Fruit fly (Drosophila melanogaster) whole organism, embryonic: ENCODE measurements around the gene CG4955.

ENCODE experiments used
- CG10979 ChIP-seq: fragments of 200-800 bp; sonication (Bioruptor generic); optimal IDR thresholded peaks from 2 replicates; lab custom pipeline; 2018; ENCODE audit warnings: missing biosample characterization, mild to moderate bottlenecking, missing genetic modification characterization, moderate library complexity
- CG1233 ChIP-seq: fragments of 200-800 bp; sonication (Bioruptor generic); optimal IDR thresholded peaks from 4 replicates; lab custom pipeline; 2018; ENCODE audit warnings: missing biosample characterization, mild to moderate bottlenecking, missing genetic modification characterization
- CG12391 ChIP-seq: fragments of 200-800 bp; sonication (Bioruptor generic); optimal IDR thresholded peaks from 3 replicates; lab custom pipeline; 2018; ENCODE audit warnings: missing biosample characterization, mild to moderate bottlenecking, missing genetic modification characterization, moderate library complexity
- CG12769 ChIP-seq: fragments of 200-800 bp; sonication (Bioruptor generic); optimal IDR thresholded peaks from 2 replicates; lab custom pipeline; 2019; ENCODE audit warnings: missing biosample characterization, mild to moderate bottlenecking, missing genetic modification characterization, moderate library complexity
- CG13296 ChIP-seq: fragments of 200-800 bp; sonication (Bioruptor generic); optimal IDR thresholded peaks from 3 replicates; lab custom pipeline; 2018; ENCODE audit warnings: missing biosample characterization, mild to moderate bottlenecking, missing genetic modification characterization
- CG13624 ChIP-seq: fragments of 200-800 bp; sonication (Bioruptor generic); optimal IDR thresholded peaks from 2 replicates; lab custom pipeline; 2016; ENCODE audit warnings: missing biosample characterization, missing genetic modification characterization
- CG14710 ChIP-seq: fragments of 200-800 bp; sonication (Bioruptor generic); optimal IDR thresholded peaks from 3 replicates; lab custom pipeline; 2019; ENCODE audit warnings: missing biosample characterization, mild to moderate bottlenecking, missing genetic modification characterization, moderate library complexity
- CG17385 ChIP-seq: fragments of 200-800 bp; sonication (Bioruptor generic); optimal IDR thresholded peaks from 3 replicates; lab custom pipeline; 2018; ENCODE audit warnings: missing biosample characterization, mild to moderate bottlenecking, missing genetic modification characterization
- CG30020 ChIP-seq: fragments of 200-800 bp; optimal IDR thresholded peaks from 2 replicates; lab custom pipeline; 2019; ENCODE audit warnings: missing biosample characterization, mild to moderate bottlenecking, missing genetic modification characterization, moderate library complexity
- CG31365 ChIP-seq: fragments of 200-800 bp; sonication (Bioruptor generic); optimal IDR thresholded peaks from 2 replicates; lab custom pipeline; 2018; ENCODE audit warnings: missing biosample characterization, mild to moderate bottlenecking, missing genetic modification characterization
- CG31388 ChIP-seq: fragments of 200-800 bp; sonication (Bioruptor generic); optimal IDR thresholded peaks from 2 replicates; lab custom pipeline; 2016; ENCODE audit warnings: missing biosample characterization, missing genetic modification characterization
- CG32532 ChIP-seq: fragments of 200-800 bp; sonication (Bioruptor generic); IDR thresholded peaks from 2 replicates; pipeline ENCODE4 v1.3.6; 2022; ENCODE audit warnings: missing biosample characterization, missing genetic modification characterization
- CG32767 ChIP-seq: fragments of 200-800 bp; sonication (Bioruptor generic); IDR thresholded peaks from 2 replicates; pipeline ENCODE4 v1.3.6; 2022; ENCODE audit warnings: missing biosample characterization, missing genetic modification characterization
- CG6791 ChIP-seq: fragments of 200-800 bp; sonication (Bioruptor generic); IDR thresholded peaks from 3 replicates; pipeline ENCODE4 v1.3.6; 2022; ENCODE audit warnings: missing biosample characterization, missing genetic modification characterization; ENCODE audit not compliant: partially characterized antibody
- CG9817 ChIP-seq: fragments of 200-800 bp; sonication (Bioruptor generic); optimal IDR thresholded peaks from 2 replicates; lab custom pipeline; 2018; ENCODE audit warnings: missing biosample characterization, mild to moderate bottlenecking, missing genetic modification characterization, moderate library complexity
- D19B ChIP-seq: fragments of 200-800 bp; sonication (Bioruptor generic); optimal IDR thresholded peaks from 2 replicates; lab custom pipeline; 2017; ENCODE audit warnings: missing biosample characterization, mild to moderate bottlenecking, missing genetic modification characterization
- Dref ChIP-seq: fragments of 200-800 bp; sonication (Bioruptor generic); IDR thresholded peaks from 2 replicates; pipeline ENCODE4 v1.3.6; 2022; ENCODE audit warnings: missing biosample characterization, missing genetic modification characterization
- Drgx ChIP-seq: fragments of 200-800 bp; sonication (Bioruptor generic); IDR thresholded peaks from 2 replicates; pipeline ENCODE4 v1.3.6; 2022; ENCODE audit warnings: missing biosample characterization, missing genetic modification characterization
- Ets65A ChIP-seq: fragments of 200-800 bp; sonication (Bioruptor generic); peaks from one replicate; lab custom pipeline; 2016; ENCODE audit warnings: missing biosample characterization, missing genetic modification characterization
- Fer3 ChIP-seq: fragments of 200-800 bp; sonication (Bioruptor generic); optimal IDR thresholded peaks from 2 replicates; lab custom pipeline; 2018; ENCODE audit warnings: missing biosample characterization, mild to moderate bottlenecking, missing genetic modification characterization, moderate library complexity
- MTF-1 ChIP-seq: fragments of 200-800 bp; sonication (Bioruptor generic); optimal IDR thresholded peaks from 2 replicates; lab custom pipeline; 2018; ENCODE audit warnings: missing biosample characterization, mild to moderate bottlenecking, missing genetic modification characterization, borderline replicate concordance
- Mes4 ChIP-seq: fragments of 200-800 bp; sonication (Bioruptor generic); optimal IDR thresholded peaks from 2 replicates; lab custom pipeline; 2016; ENCODE audit warnings: missing biosample characterization, missing genetic modification characterization
- Nf-YA ChIP-seq: fragments of 200-800 bp; sonication (Bioruptor generic); IDR thresholded peaks from 2 replicates; pipeline ENCODE4 v1.3.6; 2022; ENCODE audit warnings: missing biosample characterization, missing genetic modification characterization
- Ptx1 ChIP-seq: fragments of 200-800 bp; sonication (Bioruptor generic); IDR thresholded peaks from 2 replicates; pipeline ENCODE4 v1.3.6; 2022; ENCODE audit warnings: missing biosample characterization, missing genetic modification characterization
- Rfx ChIP-seq: fragments of 200-800 bp; sonication (Bioruptor generic); IDR thresholded peaks from 2 replicates; pipeline ENCODE4 v1.3.6; 2022; ENCODE audit warnings: missing biosample characterization, missing genetic modification characterization
- Sox102F ChIP-seq: fragments of 200-800 bp; sonication (Bioruptor generic); optimal IDR thresholded peaks from 2 replicates; lab custom pipeline; 2018; ENCODE audit warnings: missing biosample characterization, mild to moderate bottlenecking, missing genetic modification characterization, moderate library complexity
- Spps ChIP-seq: fragments of 200-800 bp; sonication (Bioruptor generic); optimal IDR thresholded peaks from 2 replicates; lab custom pipeline; 2018; ENCODE audit warnings: missing biosample characterization, mild to moderate bottlenecking, missing genetic modification characterization
- Xrp1 ChIP-seq: fragments of 200-800 bp; sonication (Bioruptor generic); IDR thresholded peaks from 2 replicates; pipeline ENCODE4 v1.3.6; 2022; ENCODE audit warnings: missing biosample characterization, missing genetic modification characterization
- ara ChIP-seq: fragments of 200-800 bp; sonication (Bioruptor generic); IDR thresholded peaks from 2 replicates; pipeline ENCODE4 v1.3.6; 2022; ENCODE audit warnings: missing biosample characterization, missing genetic modification characterization
- ash1 ChIP-seq: fragments of 200-800 bp; sonication (Bioruptor generic); optimal IDR thresholded peaks from 2 replicates; lab custom pipeline; 2018; ENCODE audit warnings: missing biosample characterization, mild to moderate bottlenecking, missing genetic modification characterization
- bigmax ChIP-seq: fragments of 200-800 bp; sonication (Bioruptor generic); optimal IDR thresholded peaks from 2 replicates; lab custom pipeline; 2018; ENCODE audit warnings: missing biosample characterization, mild to moderate bottlenecking, missing genetic modification characterization
- bsh ChIP-seq, 2 experiments: fragments of 200-800 bp; sonication (Bioruptor generic); optimal IDR thresholded peaks; 2 replicates each; lab custom pipeline; 2017 to 2018; ENCODE audit warnings: mild to moderate bottlenecking in 2 of 2, missing biosample characterization in 2 of 2, missing genetic modification characterization in 2 of 2, moderate library complexity in 1 of 2
- cg ChIP-seq: fragments of 200-800 bp; sonication (Bioruptor generic); optimal IDR thresholded peaks from 3 replicates; lab custom pipeline; 2019; ENCODE audit warnings: missing biosample characterization, mild to moderate bottlenecking, missing genetic modification characterization, moderate library complexity
- dysf ChIP-seq: fragments of 200-800 bp; sonication (Bioruptor generic); IDR thresholded peaks from 3 replicates; pipeline ENCODE4 v1.3.6; 2022; ENCODE audit warnings: missing biosample characterization, missing genetic modification characterization
- en ChIP-seq: fragments of 200-800 bp; sonication (Bioruptor generic); optimal IDR thresholded peaks from 2 replicates; lab custom pipeline; 2016; ENCODE audit warnings: missing biosample characterization, missing genetic modification characterization
- ftz-f1 ChIP-seq: fragments of 200-800 bp; sonication (Bioruptor generic); optimal IDR thresholded peaks from 2 replicates; lab custom pipeline; 2016; ENCODE audit warnings: missing biosample characterization, missing genetic modification characterization
- gt ChIP-seq: fragments of 200-800 bp; sonication (Bioruptor generic); IDR thresholded peaks from 2 replicates; pipeline ENCODE4 v1.3.6; 2022; ENCODE audit warnings: missing biosample characterization, missing genetic modification characterization
- lab ChIP-seq: fragments of 200-800 bp; sonication (Bioruptor generic); optimal IDR thresholded peaks from 3 replicates; lab custom pipeline; 2017; ENCODE audit warnings: missing biosample characterization, missing genetic modification characterization, mild to moderate bottlenecking, moderate library complexity, missing genetic modification reagents
- nerfin-1 ChIP-seq: fragments of 200-800 bp; sonication (Bioruptor generic); optimal IDR thresholded peaks from 3 replicates; lab custom pipeline; 2019; ENCODE audit warnings: missing biosample characterization, mild to moderate bottlenecking, missing genetic modification characterization, moderate library complexity
- pb ChIP-seq: fragments of 200-800 bp; sonication (Bioruptor generic); optimal IDR thresholded peaks from 3 replicates; lab custom pipeline; 2016; ENCODE audit warnings: missing biosample characterization, missing genetic modification characterization
- phol ChIP-seq: fragments of 200-800 bp; sonication (Bioruptor generic); optimal IDR thresholded peaks from 3 replicates; lab custom pipeline; 2018; ENCODE audit warnings: missing biosample characterization, mild to moderate bottlenecking, missing genetic modification characterization, moderate library complexity
- ranshi ChIP-seq: fragments of 200-800 bp; sonication (Bioruptor generic); IDR thresholded peaks from 2 replicates; pipeline ENCODE4 v1.3.6; 2022; ENCODE audit warnings: missing biosample characterization, missing genetic modification characterization
- row ChIP-seq: fragments of 200-800 bp; sonication (Bioruptor generic); IDR thresholded peaks from 3 replicates; pipeline ENCODE4 v1.3.6; 2022; ENCODE audit warnings: missing biosample characterization, missing genetic modification characterization
- schlank ChIP-seq: fragments of 200-800 bp; sonication (Bioruptor generic); optimal IDR thresholded peaks from 2 replicates; lab custom pipeline; 2018; ENCODE audit warnings: missing biosample characterization, mild to moderate bottlenecking, missing genetic modification characterization
- scrt ChIP-seq: fragments of 200-800 bp; sonication (Bioruptor generic); optimal IDR thresholded peaks from 2 replicates; lab custom pipeline; 2018; ENCODE audit warnings: missing biosample characterization, mild to moderate bottlenecking, missing genetic modification characterization, moderate library complexity
- sens ChIP-seq: fragments of 200-800 bp; sonication (Bioruptor generic); peaks from one replicate; lab custom pipeline; 2016; ENCODE audit warnings: missing biosample characterization, missing genetic modification characterization
- slp2 ChIP-seq: fragments of 200-800 bp; sonication (Bioruptor generic); optimal IDR thresholded peaks from 2 replicates; lab custom pipeline; 2016; ENCODE audit warnings: missing biosample characterization, missing genetic modification characterization
- twi ChIP-seq: fragments of 200-800 bp; optimal IDR thresholded peaks from 2 replicates; lab custom pipeline; 2019; ENCODE audit warnings: missing biosample characterization, mild to moderate bottlenecking, missing genetic modification characterization, moderate library complexity
- z ChIP-seq: fragments of 200-800 bp; sonication (Bioruptor generic); IDR thresholded peaks from 3 replicates; pipeline ENCODE4 v1.3.6; 2022; ENCODE audit warnings: missing biosample characterization, missing genetic modification characterization

Gene CG4955

DNA sequence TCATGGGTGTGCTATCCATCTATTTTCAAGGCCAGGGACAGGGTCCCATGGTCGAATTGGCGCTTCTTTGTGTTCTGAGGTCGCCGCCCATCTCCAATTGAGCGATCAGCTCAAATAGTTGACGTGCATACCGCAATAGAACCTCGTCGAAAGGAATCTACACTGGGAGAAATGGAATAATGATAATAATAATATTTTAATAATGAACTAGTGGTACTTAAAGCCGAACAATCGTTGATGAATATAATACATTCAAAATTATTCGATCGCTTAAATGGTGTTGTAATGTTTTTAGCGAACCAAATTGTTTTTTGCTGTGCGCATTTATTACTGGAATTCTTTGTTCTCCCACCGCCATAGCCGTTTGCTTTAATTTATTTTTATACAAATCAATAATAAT is 9.3 kb downstream of the CG4955 start (continued):
- TF ChIP-seq phol (peak; percentile 7), Xrp1 (GFP tag; lab: Robert Waterston, UW) (peak; percentile 24; the same call in 1 of the 2 replicates), Drgx (GFP tag; lab: Robert Waterston, UW) (peak; percentile 33; the same call in 1 of the 2 replicates), z (GFP tag; lab: Robert Waterston, UW) (no peak), ara (no peak), sens (GFP tag; lab: Kevin White, UChicago) (no peak), dysf (GFP tag; lab: Robert Waterston, UW) (peak; percentile 44; the same call in 2 of the 3 replicates), Sox102F (GFP tag; lab: Kevin White, UChicago) (no peak), CG13296 (GFP tag; lab: Kevin White, UChicago) (no peak), CG9817 (tag; lab: Kevin White, UChicago) (no peak), CG32532 (GFP tag; lab: Robert Waterston, UW) (peak; percentile 28; the same call in 1 of the 2 replicates), D19B (GFP tag; lab: Kevin White, UChicago) (no peak), twi (no peak), scrt (GFP tag; lab: Kevin White, UChicago) (no peak), CG14710 (no peak), Fer3 (tag; lab: Kevin White, UChicago) (peak; percentile 0), Spps (no peak), ash1 (GFP tag; lab: Kevin White, UChicago) (no peak), MTF-1 (GFP tag; lab: Kevin White, UChicago) (no peak), Ptx1 (GFP tag; lab: Robert Waterston, UW) (peak; percentile 31; the same call in 1 of the 2 replicates), bigmax (GFP tag; lab: Kevin White, UChicago) (no peak), cg (GFP tag; lab: Kevin White, UChicago) (no peak), CG12769 (no peak), gt (GFP tag; lab: Robert Waterston, UW) (no peak), bsh (GFP tag; optimal IDR thresholded peaks at IDR 0.05; lab: Kevin White, UChicago) (peak in 1 of 2 experiments; percentile 30), pb (GFP tag; lab: Kevin White, UChicago) (no peak), CG10979 (tag; lab: Kevin White, UChicago) (no peak), CG17385 (no peak), Nf-YA (GFP tag; lab: Robert Waterston, UW) (no peak), ftz-f1 (GFP tag; lab: Kevin White, UChicago) (peak; percentile 71), Dref (GFP tag; lab: Robert Waterston, UW) (no peak), Rfx (GFP tag; lab: Robert Waterston, UW) (peak; percentile 53; the same call in 1 of the 2 replicates), CG31365 (tag; lab: Kevin White, UChicago) (no peak), ranshi (GFP tag; lab: Robert Waterston, UW) (0 out of 2 replicates have a peak, but pooled peaks have one; percentile 9), CG1233 (no peak), schlank (no peak), CG31388 (GFP tag; lab: Kevin White, UChicago) (no peak), CG13624 (GFP tag; lab: Kevin White, UChicago) (no peak), CG6791 (no peak), lab (peak; percentile 5), slp2 (GFP tag; lab: Kevin White, UChicago) (no peak), Ets65A (GFP tag; lab: Kevin White, UChicago) (peak; percentile 79), en (GFP tag; lab: Kevin White, UChicago) (no peak), CG12391 (peak; percentile 28), Mes4 (GFP tag; lab: Kevin White, UChicago) (no peak), row (GFP tag; lab: Robert Waterston, UW) (peak; percentile 9; the same call in 1 of the 3 replicates), CG30020 (tag; lab: Kevin White, UChicago) (no peak), CG32767 (GFP tag; lab: Robert Waterston, UW) (no peak), nerfin-1 (tag; lab: Kevin White, UChicago) (no peak)
